Worm (Caenorhabditis elegans): Measurements from ENCODE around the gene T25C12.3.

T25C12.3 gene

ce11 chrX:11454231-11454630 is 45.6 kb downstream of the T25C12.3 start, which contains the start of gene F48C5.2:
Gene F48C5.2, minus strand, starts transcription at chrX:11454331.
- TF ChIP-seq daf-12 (tag; optimal IDR thresholded peaks at IDR 0.05), result no peak

ce11 chrX:11452316-11452715 is 47.5 kb downstream of the T25C12.3 start:
- no peak for TF ChIP-seq sea-2 (GFP tag; optimal IDR thresholded peaks at IDR 0.05)
- peak; percentile 33 for TF ChIP-seq nhr-25 (tag; optimal IDR thresholded peaks at IDR 0.05)

ce11 chrX:11450261-11450660 is 49.5 kb downstream of the T25C12.3 start:
- TF ChIP-seq ama-1 (optimal IDR thresholded peaks at IDR 0.05) (no peak), nhr-23 (tag; optimal IDR thresholded peaks at IDR 0.05) (peak; percentile 25), R02D3.7 (tag; optimal IDR thresholded peaks at IDR 0.05) (peak; percentile 11), elt-3 (tag; optimal IDR thresholded peaks at IDR 0.05) (peak in 2 of 3 experiments; percentile 86 to 93), nhr-25 (tag; optimal IDR thresholded peaks at IDR 0.05) (peak; percentile 53)

- no peak for TF ChIP-seq lin-15B (tag; optimal IDR thresholded peaks at IDR 0.05)
- TF ChIP-seq jun-1 (tag; optimal IDR thresholded peaks at IDR 0.05), result peak; percentile 25
- TF ChIP-seq egl-27 (tag; optimal IDR thresholded peaks at IDR 0.05), result peak; percentile 57
- TF ChIP-seq pqm-1 (tag; optimal IDR thresholded peaks at IDR 0.05), result peak; percentile 66
- TF ChIP-seq elt-2 (tag; optimal IDR thresholded peaks at IDR 0.05), result peak; percentile 91
These were observed 52.1 kb downstream of the T25C12.3 start for ce11 chrX:11447695-11448094.

ce11 chrX:11446535-11446934 is 53.3 kb downstream of the T25C12.3 start, which contains the start of gene igeg-2:
Gene igeg-2, minus strand, starts transcription at chrX:11446635.
- TF ChIP-seq nhr-28 (tag; optimal IDR thresholded peaks at IDR 0.05) (no peak), daf-12 (tag; optimal IDR thresholded peaks at IDR 0.05) (no peak), sea-2 (GFP tag; optimal IDR thresholded peaks at IDR 0.05) (no peak), ceh-28 (tag; optimal IDR thresholded peaks at IDR 0.05) (no peak), nhr-23 (tag; optimal IDR thresholded peaks at IDR 0.05) (no peak), skn-1 (tag; optimal IDR thresholded peaks at IDR 0.05) (no peak), ZK546.5 (tag; optimal IDR thresholded peaks at IDR 0.05) (no peak), pqm-1 (tag; optimal IDR thresholded peaks at IDR 0.05) (no peak), aly-2 (tag; optimal IDR thresholded peaks at IDR 0.05) (no peak), ama-1 (optimal IDR thresholded peaks at IDR 0.05) (no peak), nhr-25 (tag; optimal IDR thresholded peaks at IDR 0.05) (no peak)
